Worm (Caenorhabditis elegans): ENCODE data around the gene cutl-22.

The cutl-22 gene

DNA sequence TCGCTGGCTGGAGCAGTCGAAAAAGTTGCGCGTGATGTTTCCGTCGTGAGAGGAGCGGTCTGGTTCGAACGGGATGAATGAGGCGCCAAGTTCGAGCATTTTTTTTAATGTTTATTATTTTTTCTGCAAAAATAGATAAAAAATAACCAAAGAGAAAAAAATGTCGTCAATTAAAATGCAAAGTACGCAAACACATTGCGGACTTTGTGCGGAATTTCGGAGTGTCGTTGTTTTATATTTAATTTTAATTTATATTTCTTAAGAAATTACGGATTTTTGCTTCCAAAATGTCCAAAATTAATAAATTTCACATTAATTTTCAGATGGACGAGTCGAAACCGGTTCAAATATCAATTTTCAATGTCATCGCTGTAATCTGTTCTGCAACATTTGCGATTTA, 54.5 kb downstream of the cutl-22 start, which contains the start of the genes wrb-1 and Y50D4A.4:
TSS of gene wrb-1 (plus strand) at position 78 of the 400 bp plus-strand sequence.
TSS of gene Y50D4A.4 (minus strand) at position 133 of the 400 bp plus-strand sequence.
- TF ChIP-seq nhr-237 (tag; optimal IDR thresholded peaks at IDR 0.05), result no peak
- TF ChIP-seq daf-19 (GFP tag; conservative IDR thresholded peaks at IDR 0.05), result no peak
- no peak for TF ChIP-seq ctbp-1 (GFP tag; IDR thresholded peaks at IDR 0.05)
- no peak for TF ChIP-seq nhr-11 (tag; optimal IDR thresholded peaks at IDR 0.05)
- no peak for TF ChIP-seq dmd-9 (GFP tag; IDR thresholded peaks at IDR 0.05)
- TF ChIP-seq Y105C5A.15 (GFP tag; IDR thresholded peaks at IDR 0.05), result no peak
- no peak for TF ChIP-seq F37D6.2 (tag; optimal IDR thresholded peaks at IDR 0.05)
- TF ChIP-seq daf-12 (tag; optimal IDR thresholded peaks at IDR 0.05), result no peak
- peak; percentile 49 for TF ChIP-seq rbr-2 (tag; optimal IDR thresholded peaks at IDR 0.05)
- no peak for TF ChIP-seq saeg-2 (GFP tag; IDR thresholded peaks at IDR 0.05)
- peak; percentile 53 for TF ChIP-seq dve-1 (tag; optimal IDR thresholded peaks at IDR 0.05; ENCODE audit: insufficient read depth)
- TF ChIP-seq fkh-10 (GFP tag; optimal IDR thresholded peaks at IDR 0.05), result no peak
- no peak for TF ChIP-seq tra-1 (GFP tag; IDR thresholded peaks at IDR 0.05)
- TF ChIP-seq dpl-1 (GFP tag; optimal IDR thresholded peaks at IDR 0.05), result peak; percentile 86
- no peak for TF ChIP-seq F44E2.7 (GFP tag; IDR thresholded peaks at IDR 0.05)
- TF ChIP-seq lsy-2 (tag; optimal IDR thresholded peaks at IDR 0.05), result peak in 1 of 2 experiments; percentile 90
- TF ChIP-seq nhr-10 (tag; optimal IDR thresholded peaks at IDR 0.05), result no peak
- TF ChIP-seq ZK546.5 (tag; optimal IDR thresholded peaks at IDR 0.05), result no peak
- TF ChIP-seq T20F7.1 (GFP tag; optimal IDR thresholded peaks at IDR 0.05), result peak; percentile 97
- peak; percentile 87 for TF ChIP-seq mes-2 (tag; optimal IDR thresholded peaks at IDR 0.05; ENCODE audit: poor library complexity, severe bottlenecking)
- TF ChIP-seq nhr-6 (tag; optimal IDR thresholded peaks at IDR 0.05), result peak; percentile 17
- TF ChIP-seq Y5F2A.4 (GFP tag; optimal IDR thresholded peaks at IDR 0.05), result no peak
- no peak for TF ChIP-seq aha-1 (tag)
- no peak for TF ChIP-seq nhr-25 (tag; optimal IDR thresholded peaks at IDR 0.05; ENCODE audit: borderline replicate concordance, insufficient read depth)
- TF ChIP-seq zag-1 (tag; optimal IDR thresholded peaks at IDR 0.05), result no peak
- no peak for TF ChIP-seq hlh-11 (tag; optimal IDR thresholded peaks at IDR 0.05)
- no peak for TF ChIP-seq ceh-20 (GFP tag; IDR thresholded peaks at IDR 0.05)
- no peak for TF ChIP-seq hlh-30 (tag; optimal IDR thresholded peaks at IDR 0.05; ENCODE audit: insufficient read depth)
- TF ChIP-seq ceh-44 (GFP tag; IDR thresholded peaks at IDR 0.05), result no peak
- TF ChIP-seq Y48G9A.11 (GFP tag; IDR thresholded peaks at IDR 0.05), result peak; percentile 93
- no peak for TF ChIP-seq F49E8.2 (tag; optimal IDR thresholded peaks at IDR 0.05; ENCODE audit: borderline replicate concordance)
- no peak for TF ChIP-seq ceh-62 (tag; optimal IDR thresholded peaks at IDR 0.05)
- no peak for TF ChIP-seq mdl-1 (tag; optimal IDR thresholded peaks at IDR 0.05)
- TF ChIP-seq snpc-1.2 (GFP tag; IDR thresholded peaks at IDR 0.05), result no peak
- no peak for TF ChIP-seq pha-4 (GFP tag; IDR thresholded peaks at IDR 0.05)
- TF ChIP-seq pha-4 (tag; optimal IDR thresholded peaks at IDR 0.05), result peak; percentile 18
- no peak for TF ChIP-seq hmg-1.1 (GFP tag; IDR thresholded peaks at IDR 0.05)
- TF ChIP-seq lin-38 (GFP tag; IDR thresholded peaks at IDR 0.05), result peak; percentile 78
- TF ChIP-seq ama-1 (optimal IDR thresholded peaks at IDR 0.05), result no peak
- TF ChIP-seq T26A8.4 (GFP tag; IDR thresholded peaks at IDR 0.05), result no peak
- no peak for TF ChIP-seq egl-27 (tag; optimal IDR thresholded peaks at IDR 0.05)
- TF ChIP-seq mep-1 (tag; optimal IDR thresholded peaks at IDR 0.05), result peak; percentile 74
- no peak for TF ChIP-seq gei-8 (GFP tag; optimal IDR thresholded peaks at IDR 0.05)
- no peak for TF ChIP-seq aly-2 (tag; optimal IDR thresholded peaks at IDR 0.05)
- peak; percentile 13 for TF ChIP-seq ztf-7 (tag; optimal IDR thresholded peaks at IDR 0.05)
